Worm (Caenorhabditis elegans): ENCODE data around the gene C23H5.15.
"Not testable (repeated sequence)": the region's sequence is repeated elsewhere in the genome, so short reads cannot be mapped to it uniquely, and the experiment has no call there.

DNA sequence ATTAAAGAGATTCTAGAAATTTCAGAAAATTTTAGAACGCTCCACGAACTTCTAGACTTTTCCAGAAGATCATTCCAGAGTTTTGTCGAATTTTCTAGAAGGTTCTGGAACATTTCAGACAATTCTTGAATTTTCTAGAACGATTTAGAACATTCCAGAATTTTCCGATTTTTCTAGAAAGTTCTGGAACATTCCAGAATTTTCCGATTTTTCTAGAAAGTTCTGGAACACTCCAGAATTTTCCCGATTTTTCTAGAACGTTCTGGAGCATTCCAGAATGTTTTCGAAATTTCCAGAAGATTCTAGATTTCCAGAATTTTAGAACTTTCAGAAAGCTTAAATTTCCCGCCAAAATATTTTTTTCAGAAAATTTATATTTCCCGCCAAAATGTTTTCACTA, 6.3 kb downstream of the C23H5.15 start:
- not testable (repeated sequence) for TF ChIP-seq lin-35 (GFP tag; optimal IDR thresholded peaks at IDR 0.05); hmg-1.2 (GFP tag; IDR thresholded peaks at IDR 0.05); ztf-22 (GFP tag; optimal IDR thresholded peaks at IDR 0.05); ztf-25 (GFP tag; IDR thresholded peaks at IDR 0.05); T07F8.4 (tag; optimal IDR thresholded peaks at IDR 0.05); let-607 (tag; optimal IDR thresholded peaks at IDR 0.05); tbp1 (GFP tag; optimal IDR thresholded peaks at IDR 0.05); efl-1 (GFP tag; optimal IDR thresholded peaks at IDR 0.05); snpc-4 (GFP tag; optimal IDR thresholded peaks at IDR 0.05); snpc-4 (tag; optimal IDR thresholded peaks at IDR 0.05)

Data from whole organism, young adult.